Worm (Caenorhabditis elegans) whole organism, midembryonic: Measurements from ENCODE around the gene K08E7.5.

Experiments
- T22C8.4 ChIP-seq: fragments of 200-800 bp; sonication (Bioruptor generic); IDR thresholded peaks from 2 replicates; pipeline ENCODE4 v1.3.6; 2022; ENCODE audit warnings: missing genetic modification characterization, missing compliant biosample characterization
- cog-1 ChIP-seq: sonication (generic microtip); optimal IDR thresholded peaks from 2 replicates; lab custom pipeline; 2016; ENCODE audit warnings: missing genetic modification characterization, missing compliant biosample characterization
- flt-1 ChIP-seq: fragments of 200-800 bp; sonication (Bioruptor generic); IDR thresholded peaks from 2 replicates; pipeline ENCODE4 v1.3.6; 2022; ENCODE audit warnings: missing genetic modification characterization, missing compliant biosample characterization
- klf-2 ChIP-seq: fragments of 200-800 bp; sonication (Bioruptor generic); conservative IDR thresholded peaks from 2 replicates; pipeline ENCODE4 v1.3.6; 2022; ENCODE audit warnings: missing genetic modification reagents, missing genetic modification characterization, missing compliant biosample characterization
- med-1 ChIP-seq: sonication (generic microtip); optimal IDR thresholded peaks from 2 replicates; lab custom pipeline; 2017; ENCODE audit warnings: missing genetic modification characterization, mild to moderate bottlenecking, missing compliant biosample characterization, antibody characterized with exemption, missing genetic modification reagents; ENCODE audit not compliant: insufficient read depth
- ref-1 ChIP-seq: fragments of 200-800 bp; sonication (Bioruptor generic); conservative IDR thresholded peaks from 2 replicates; pipeline ENCODE4 v1.3.6; 2022; ENCODE audit warnings: missing genetic modification reagents, missing genetic modification characterization, missing compliant biosample characterization
- tab-1 ChIP-seq: fragments of 200-800 bp; sonication (Bioruptor generic); IDR thresholded peaks from 2 replicates; pipeline ENCODE4 v1.3.6; 2022; ENCODE audit warnings: missing genetic modification characterization, missing compliant biosample characterization
- ztf-23 ChIP-seq: fragments of 200-800 bp; sonication (Bioruptor generic); IDR thresholded peaks from 2 replicates; pipeline ENCODE4 v1.3.6; 2022; ENCODE audit warnings: missing genetic modification reagents, missing genetic modification characterization, missing compliant biosample characterization
- ztf-29 ChIP-seq: fragments of 200-800 bp; sonication (Bioruptor generic); IDR thresholded peaks from 2 replicates; pipeline ENCODE4 v1.3.6; 2022; ENCODE audit warnings: missing genetic modification reagents, missing genetic modification characterization, missing compliant biosample characterization

K08E7.5 gene

DNA sequence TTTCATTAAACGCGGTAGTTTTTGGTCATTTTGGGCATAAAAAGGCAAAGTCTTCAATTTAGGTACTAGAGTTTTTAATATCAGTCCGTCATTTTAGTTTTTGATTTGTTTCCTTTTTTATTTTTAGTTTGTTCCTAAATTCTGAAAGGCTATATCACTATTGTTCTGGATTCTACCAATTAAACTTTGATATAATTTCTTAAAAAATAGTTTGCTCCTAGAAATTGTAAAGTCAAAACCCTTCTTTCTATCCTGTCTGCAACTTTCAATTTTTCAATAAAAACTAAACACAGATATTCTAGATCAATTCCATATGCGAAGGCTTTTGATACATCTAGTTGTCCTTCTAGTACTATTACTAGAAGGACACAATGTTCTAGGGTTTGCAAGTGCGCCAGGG, at the start of gene K08E7.5:
K08E7.5 (plus strand) TSS at position 301 of the 400 bp plus-strand sequence.
- TF ChIP-seq klf-2 (GFP tag; lab: Robert Waterston, UW): no peak
- no peak for TF ChIP-seq med-1 (GFP tag; lab: Kevin White, UChicago)

DNA sequence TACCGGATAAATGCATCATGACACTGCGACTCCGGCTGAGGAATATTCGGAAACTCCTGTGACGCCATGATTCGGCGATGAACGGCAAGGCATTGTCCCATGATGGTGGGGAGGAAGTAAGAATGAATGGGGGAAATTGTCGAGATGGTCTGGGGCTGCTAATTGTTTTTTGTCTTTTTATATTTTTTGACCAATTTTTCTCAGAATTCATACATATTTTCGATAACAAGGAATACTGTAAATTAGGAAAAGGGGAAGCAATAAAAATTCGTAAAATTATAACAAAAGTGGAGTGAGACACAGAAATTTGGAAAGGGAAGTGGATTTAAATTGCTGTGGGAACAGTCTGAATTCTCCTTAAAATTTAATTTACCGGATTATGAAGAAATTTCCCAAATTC, 47.8 kb upstream of the K08E7.5 start, which contains the start of gene eak-4:
eak-4 (minus strand) TSS at position 101 of the 400 bp plus-strand sequence.
- TF ChIP-seq klf-2 (GFP tag; lab: Robert Waterston, UW) (no peak), med-1 (GFP tag; lab: Kevin White, UChicago) (no peak), flt-1 (GFP tag; lab: Robert Waterston, UW) (no peak), T22C8.4 (no peak), ztf-23 (GFP tag; lab: Robert Waterston, UW) (no peak), tab-1 (GFP tag; lab: Robert Waterston, UW) (no peak), ref-1 (GFP tag; lab: Robert Waterston, UW) (no peak), ztf-29 (no peak), cog-1 (tag; lab: Kevin White, UChicago) (no peak)

DNA sequence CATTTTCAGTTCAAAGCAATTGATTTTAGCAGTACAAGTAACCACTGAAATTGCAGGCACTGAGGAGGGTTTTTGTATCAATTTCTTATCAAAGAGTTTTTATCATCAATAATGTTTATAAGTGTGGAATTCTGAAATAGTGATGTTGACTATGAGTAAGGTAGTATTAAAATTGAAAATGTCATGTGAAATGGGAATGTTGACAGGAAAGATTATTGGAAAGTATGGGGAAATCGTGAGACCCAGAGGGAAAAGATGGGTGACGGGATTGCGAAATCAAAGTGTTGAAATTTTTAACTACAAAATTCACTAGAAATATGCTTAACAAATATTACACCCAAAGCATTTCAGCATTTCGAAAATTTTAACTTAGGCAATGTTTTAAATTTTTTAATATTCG, 46.0 kb upstream of the K08E7.5 start, which contains the start of gene F53B2.8:
F53B2.8 (minus strand) TSS at position 180 of the 400 bp plus-strand sequence.
- no peak for TF ChIP-seq klf-2 (GFP tag; lab: Robert Waterston, UW)
- no peak for TF ChIP-seq tab-1 (GFP tag; lab: Robert Waterston, UW)
- no peak for TF ChIP-seq med-1 (GFP tag; lab: Kevin White, UChicago)
- TF ChIP-seq ztf-29: no peak
- TF ChIP-seq ref-1 (GFP tag; lab: Robert Waterston, UW): no peak
- TF ChIP-seq flt-1 (GFP tag; lab: Robert Waterston, UW): no peak
- TF ChIP-seq T22C8.4: no peak
- TF ChIP-seq ztf-23 (GFP tag; lab: Robert Waterston, UW): no peak
- no peak for TF ChIP-seq cog-1 (tag; lab: Kevin White, UChicago)

DNA sequence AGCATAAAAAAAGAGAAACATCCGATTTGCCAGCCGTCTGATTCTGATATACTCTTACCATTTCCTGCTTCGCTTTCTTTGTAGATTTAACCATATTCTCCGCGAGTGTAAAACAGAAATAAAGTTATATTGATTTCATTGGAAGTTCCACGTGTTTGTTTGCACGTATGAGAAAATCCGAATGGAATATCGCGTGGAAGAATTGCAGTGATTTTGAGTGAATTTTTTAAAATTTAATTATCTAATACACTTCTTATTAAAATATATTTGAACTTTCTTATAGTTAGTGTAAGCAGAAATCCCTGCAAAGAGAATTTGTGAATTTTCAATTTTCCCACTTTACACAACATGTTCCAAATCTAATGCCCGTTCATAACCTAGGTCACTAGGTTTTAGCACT, 42.1 kb upstream of the K08E7.5 start, which contains the start of gene F53B2.5:
F53B2.5 (minus strand) TSS at position 101 of the 400 bp plus-strand sequence.
- TF ChIP-seq ztf-29 (no peak), ztf-23 (GFP tag; lab: Robert Waterston, UW) (no peak), T22C8.4 (no peak), flt-1 (GFP tag; lab: Robert Waterston, UW) (no peak), med-1 (GFP tag; lab: Kevin White, UChicago) (no peak), tab-1 (GFP tag; lab: Robert Waterston, UW) (no peak), klf-2 (GFP tag; lab: Robert Waterston, UW) (no peak), cog-1 (tag; lab: Kevin White, UChicago) (no peak), ref-1 (GFP tag; lab: Robert Waterston, UW) (no peak)

DNA sequence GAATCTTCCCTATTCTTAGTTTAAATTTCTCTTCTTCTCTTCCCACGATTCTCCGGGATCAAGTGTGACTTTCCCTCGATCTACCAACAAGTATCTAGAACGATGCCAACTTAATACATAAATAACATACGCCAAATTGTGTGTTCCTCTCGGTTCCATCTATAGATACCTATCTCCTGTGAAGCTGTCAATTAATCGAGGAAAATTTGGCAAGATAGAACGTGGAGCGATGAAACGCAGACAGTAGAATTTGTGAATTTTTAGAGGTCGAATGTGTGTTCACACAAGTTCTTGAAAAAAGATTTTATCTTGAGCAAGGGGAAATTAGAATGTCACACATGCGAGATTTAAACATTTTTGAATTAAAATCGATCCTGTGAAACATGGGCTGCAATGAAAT, 41.7 kb upstream of the K08E7.5 start:
- TF ChIP-seq ztf-23 (GFP tag; lab: Robert Waterston, UW): no peak
- TF ChIP-seq klf-2 (GFP tag; lab: Robert Waterston, UW): no peak
- TF ChIP-seq ztf-29: no peak
- TF ChIP-seq ref-1 (GFP tag; lab: Robert Waterston, UW): no peak
- no peak for TF ChIP-seq med-1 (GFP tag; lab: Kevin White, UChicago)
- no peak for TF ChIP-seq flt-1 (GFP tag; lab: Robert Waterston, UW)
- TF ChIP-seq cog-1 (tag; lab: Kevin White, UChicago): no peak
- no peak for TF ChIP-seq T22C8.4
- TF ChIP-seq tab-1 (GFP tag; lab: Robert Waterston, UW): no peak

DNA sequence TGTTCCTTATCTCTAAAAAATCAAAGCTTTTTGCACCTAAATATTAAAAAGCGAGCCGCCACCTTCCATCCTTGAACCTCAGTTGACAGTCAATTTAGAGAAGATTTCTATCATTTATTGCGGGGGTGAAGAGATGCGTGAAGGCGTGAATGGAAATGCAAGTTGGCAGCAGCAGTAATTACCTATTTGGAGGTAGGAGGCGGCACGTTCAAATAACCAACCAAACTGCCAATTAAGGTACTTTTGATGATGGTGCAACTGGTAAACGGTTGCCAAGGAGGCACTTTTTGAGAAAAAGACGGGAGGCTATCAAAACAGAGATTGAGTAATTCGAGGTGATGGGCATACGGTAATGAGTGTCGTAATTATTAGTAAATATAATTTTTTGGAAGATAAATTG, 36.8 kb upstream of the K08E7.5 start:
- TF ChIP-seq med-1 (GFP tag; lab: Kevin White, UChicago) (no peak), ztf-23 (GFP tag; lab: Robert Waterston, UW) (no peak), klf-2 (GFP tag; lab: Robert Waterston, UW) (no peak), tab-1 (GFP tag; lab: Robert Waterston, UW) (no peak), flt-1 (GFP tag; lab: Robert Waterston, UW) (no peak), cog-1 (tag; lab: Kevin White, UChicago) (no peak), ref-1 (GFP tag; lab: Robert Waterston, UW) (no peak), T22C8.4 (no peak), ztf-29 (no peak)

DNA sequence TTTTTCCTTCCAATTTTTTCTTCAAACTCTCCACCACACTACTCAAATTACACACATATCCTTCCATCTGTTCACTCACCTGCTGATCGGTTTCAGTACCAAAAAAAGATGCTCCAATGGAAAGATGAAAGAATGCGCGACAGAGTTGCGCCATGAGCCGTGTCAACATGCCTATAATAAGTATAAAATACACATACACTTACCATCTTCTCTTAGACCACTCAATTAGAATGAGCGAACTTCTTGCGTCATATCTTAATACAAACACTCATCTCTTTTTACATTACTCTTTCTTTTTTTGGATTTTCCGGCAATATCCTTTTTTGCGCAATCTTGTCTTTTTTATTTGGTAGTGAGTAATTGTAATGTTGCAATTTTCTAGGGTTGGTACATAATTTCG, 35.5 kb upstream of the K08E7.5 start:
- no peak for TF ChIP-seq tab-1 (GFP tag; lab: Robert Waterston, UW)
- TF ChIP-seq med-1 (GFP tag; lab: Kevin White, UChicago): no peak
- no peak for TF ChIP-seq flt-1 (GFP tag; lab: Robert Waterston, UW)
- TF ChIP-seq ztf-29: no peak
- no peak for TF ChIP-seq ref-1 (GFP tag; lab: Robert Waterston, UW)
- no peak for TF ChIP-seq ztf-23 (GFP tag; lab: Robert Waterston, UW)

DNA sequence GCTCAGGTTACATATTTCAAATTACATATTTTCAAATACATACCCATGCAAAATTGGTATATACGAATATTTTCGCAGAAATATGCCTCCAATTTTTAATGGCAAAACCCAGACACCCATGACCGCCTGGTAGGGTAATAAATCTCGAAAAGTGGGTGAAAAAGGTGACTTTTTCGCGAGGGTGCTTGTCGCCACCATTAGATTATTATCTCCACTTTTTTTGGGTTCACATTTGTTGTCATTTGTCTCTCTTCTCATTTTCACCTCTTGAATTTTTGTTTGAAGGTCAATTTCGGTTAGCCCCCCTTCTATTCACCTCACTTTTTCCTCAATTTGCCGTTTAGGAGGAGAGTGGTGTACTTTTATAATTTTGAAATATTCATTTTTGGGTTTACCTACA, 32.9 kb upstream of the K08E7.5 start:
- TF ChIP-seq med-1 (GFP tag; lab: Kevin White, UChicago) (no peak), ztf-23 (GFP tag; lab: Robert Waterston, UW) (no peak), cog-1 (tag; lab: Kevin White, UChicago) (no peak), klf-2 (GFP tag; lab: Robert Waterston, UW) (no peak), T22C8.4 (no peak), flt-1 (GFP tag; lab: Robert Waterston, UW) (no peak), tab-1 (GFP tag; lab: Robert Waterston, UW) (no peak), ztf-29 (no peak), ref-1 (GFP tag; lab: Robert Waterston, UW) (no peak)

DNA sequence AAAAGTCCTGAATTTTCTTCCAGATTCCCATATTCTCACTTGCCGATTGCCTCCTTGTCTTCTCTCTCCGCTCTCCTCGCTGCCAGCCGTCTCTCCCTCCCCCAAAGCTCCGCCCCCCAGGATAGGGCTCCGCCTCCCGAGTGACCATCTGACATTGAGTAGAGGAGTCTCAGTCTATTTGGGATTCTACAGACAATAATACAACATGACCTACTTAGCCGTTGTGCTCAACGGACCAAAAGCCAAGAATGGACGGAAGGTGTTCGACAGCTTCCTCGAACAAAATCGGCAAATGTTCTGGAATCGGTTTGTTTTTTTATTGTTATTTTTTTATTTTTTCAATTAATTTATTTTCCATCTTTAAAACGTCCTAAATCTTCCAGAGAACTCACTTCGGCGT, 31.2 kb upstream of the K08E7.5 start, which contains the start of gene ham-1:
ham-1 (plus strand) TSS at position 173 of the 400 bp plus-strand sequence.
- TF ChIP-seq flt-1 (GFP tag; lab: Robert Waterston, UW): no peak
- no peak for TF ChIP-seq cog-1 (tag; lab: Kevin White, UChicago)

DNA sequence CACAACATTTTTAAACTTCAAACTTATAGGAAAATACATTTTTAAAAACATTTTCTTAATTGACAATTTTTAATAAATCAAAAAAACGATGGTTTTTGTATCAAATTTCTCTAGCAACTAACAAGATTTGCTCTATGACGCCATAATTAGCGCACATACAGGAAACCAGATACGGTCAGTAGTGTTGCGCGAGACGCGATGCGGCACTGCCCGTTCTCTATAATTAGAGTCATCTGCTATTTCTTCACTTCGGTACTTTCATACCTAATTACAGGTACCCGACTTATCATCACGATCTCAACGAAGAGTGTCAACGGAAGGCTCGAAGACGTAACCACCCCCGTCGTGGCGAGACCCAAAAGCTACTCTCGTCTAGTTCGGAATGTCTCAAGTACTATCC, 28.5 kb upstream of the K08E7.5 start:
- TF ChIP-seq klf-2 (GFP tag; lab: Robert Waterston, UW) (no peak), flt-1 (GFP tag; lab: Robert Waterston, UW) (0 out of 2 replicates have a peak, but pooled peaks have one; percentile 43)
